Worm (Caenorhabditis elegans) whole organism, L2 larva: ENCODE data around the gene W04E12.4.

Experiments used
- R02D3.7 ChIP-seq: fragments of 150-350 bp; optimal IDR thresholded peaks from 2 replicates; lab custom pipeline; 2014; ENCODE audit warnings: missing biosample characterization, missing genetic modification characterization
- ceh-82 ChIP-seq: fragments of 150-350 bp; optimal IDR thresholded peaks from 2 replicates; lab custom pipeline; 2014; ENCODE audit warnings: missing biosample characterization, missing genetic modification characterization
- crh-2 ChIP-seq: sonication (generic microtip); optimal IDR thresholded peaks from 2 replicates; lab custom pipeline; 2017; ENCODE audit warnings: missing biosample characterization, missing genetic modification characterization
- fos-1 ChIP-seq: fragments of 150-350 bp; optimal IDR thresholded peaks from 2 replicates; lab custom pipeline; 2014; ENCODE audit warnings: missing biosample characterization, missing genetic modification characterization
- lin-11 ChIP-seq: fragments of 150-350 bp; sonication (generic microtip); optimal IDR thresholded peaks from 2 replicates; lab custom pipeline; 2014; ENCODE audit warnings: missing biosample characterization, missing genetic modification characterization, inconsistent platforms, mixed read lengths
- lin-39 ChIP-seq: fragments of 150-350 bp; optimal IDR thresholded peaks from 2 replicates; lab custom pipeline; 2014; ENCODE audit warnings: missing biosample characterization, missing genetic modification reagents, missing genetic modification characterization
- mdl-1 ChIP-seq, 2 experiments: fragments of 150-350 bp in 1 of 2; sonication (generic microtip) in 1 of 2; optimal IDR thresholded peaks; 2 replicates each; lab custom pipeline; 2017; ENCODE audit warnings: missing biosample characterization in 2 of 2, missing genetic modification characterization in 2 of 2
- nhr-25 ChIP-seq: fragments of 150-350 bp; sonication (generic microtip); optimal IDR thresholded peaks from 3 replicates; lab custom pipeline; 2014; ENCODE audit warnings: missing biosample characterization, missing genetic modification characterization
- nhr-6 ChIP-seq: fragments of 150-350 bp; optimal IDR thresholded peaks from 2 replicates; lab custom pipeline; 2014; ENCODE audit warnings: missing biosample characterization, missing genetic modification characterization
- nhr-77 ChIP-seq: fragments of 150-350 bp; optimal IDR thresholded peaks from 2 replicates; lab custom pipeline; 2014; ENCODE audit warnings: missing biosample characterization, missing genetic modification characterization
- skn-1 ChIP-seq: sonication (generic microtip); optimal IDR thresholded peaks from 2 replicates; lab custom pipeline; 2017; ENCODE audit warnings: missing biosample characterization, missing genetic modification characterization
- unc-55 ChIP-seq: fragments of 150-350 bp; sonication (generic microtip); optimal IDR thresholded peaks from 3 replicates; lab custom pipeline; 2014; ENCODE audit warnings: missing biosample characterization, missing genetic modification reagents, missing genetic modification characterization
- unc-62 ChIP-seq: fragments of 150-350 bp; optimal IDR thresholded peaks from 2 replicates; lab custom pipeline; 2014; ENCODE audit warnings: missing biosample characterization, missing genetic modification reagents, missing genetic modification characterization
- ztf-4 ChIP-seq: fragments of 150-350 bp; optimal IDR thresholded peaks from 2 replicates; lab custom pipeline; 2014; ENCODE audit warnings: missing biosample characterization, missing genetic modification characterization

DNA sequence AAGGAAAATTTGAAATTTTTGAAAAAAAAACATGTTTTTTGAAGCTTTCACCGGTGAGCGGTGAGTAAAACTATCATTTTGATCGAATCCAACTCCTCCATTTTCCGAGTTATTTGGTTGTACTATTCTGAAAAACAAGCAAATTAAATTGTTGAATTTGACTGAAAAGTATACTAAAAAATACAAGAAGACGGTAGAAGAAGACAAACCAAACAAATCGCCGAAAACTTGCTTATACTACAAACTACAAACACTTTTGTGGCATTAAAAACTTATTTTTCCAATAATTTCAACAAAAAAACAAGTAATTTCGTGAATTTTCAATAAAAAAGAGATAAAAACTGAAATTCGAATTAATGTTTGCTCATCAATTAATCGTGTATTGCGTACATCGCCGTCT, 35.2 kb downstream of the W04E12.4 start, which contains the start of gene fbxa-194:
- TF ChIP-seq unc-55 (GFP tag; lab: Kevin White, UChicago) = no peak
- no peak for TF ChIP-seq nhr-77
- TF ChIP-seq crh-2 (tag; lab: Kevin White, UChicago) = no peak
- TF ChIP-seq mdl-1 (tag; optimal IDR thresholded peaks at IDR 0.05; lab: Kevin White, UChicago) = no peak
- no peak for TF ChIP-seq R02D3.7 (tag; lab: Kevin White, UChicago)
- no peak for TF ChIP-seq lin-39
- no peak for TF ChIP-seq skn-1 (tag; lab: Kevin White, UChicago)
- no peak for TF ChIP-seq lin-11
- TF ChIP-seq fos-1 (tag; lab: Kevin White, UChicago) = no peak
- TF ChIP-seq ceh-82 = no peak
- no peak for TF ChIP-seq nhr-25 (tag; lab: Kevin White, UChicago)
- no peak for TF ChIP-seq ztf-4 (tag; lab: Kevin White, UChicago)
- no peak for TF ChIP-seq unc-62 (GFP tag; lab: Kevin White, UChicago)
- TF ChIP-seq nhr-6 = no peak
